Fruit fly (Drosophila melanogaster): ENCODE data around the gene CG32115.

DNA sequence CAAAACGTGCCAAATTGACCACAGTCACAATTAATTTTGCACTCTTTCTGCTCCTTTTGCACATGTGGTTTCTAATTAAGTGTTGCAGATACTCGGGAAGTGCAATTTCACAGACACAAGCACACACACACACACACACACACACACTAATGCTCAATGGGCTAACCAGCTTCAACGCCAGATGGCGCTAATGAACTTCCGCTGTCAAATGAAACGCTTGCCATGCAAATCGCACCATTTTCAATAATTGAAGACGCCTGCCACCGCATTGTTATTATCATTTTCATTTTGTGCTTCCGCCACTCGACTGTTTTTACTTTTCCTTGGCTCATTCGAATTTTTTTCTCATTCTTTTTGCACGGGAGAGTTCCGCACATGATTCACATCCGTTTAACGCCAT is 35.9 kb upstream of the CG32115 start:
- TF ChIP-seq CG8478 (optimal IDR thresholded peaks at IDR 0.05) = no peak
- TF ChIP-seq pan (optimal IDR thresholded peaks at IDR 0.05) = no peak
- TF ChIP-seq psq (optimal IDR thresholded peaks at IDR 0.05) = no peak
- TF ChIP-seq Dll (optimal IDR thresholded peaks at IDR 0.05) = no peak
- no peak for TF ChIP-seq EcR (GFP tag; optimal IDR thresholded peaks at IDR 0.05)
